Worm (Caenorhabditis elegans): ENCODE results near the gene nhr-134.
A peak's percentile ranks its signal among the peaks of the same experiment; 100 is the strongest.

nhr-134 gene

ce11 chrV:2233177-2233576 is 2.2 kb downstream of the nhr-134 start, which contains the start of gene nhr-96:
TSS of gene nhr-96 (plus strand) at chrV:2233477.
- TF ChIP-seq lin-39 (tag; optimal IDR thresholded peaks at IDR 0.05) (no peak), T20F7.1 (GFP tag; optimal IDR thresholded peaks at IDR 0.05) (no peak), attf-4 (tag; optimal IDR thresholded peaks at IDR 0.05) (no peak), ces-1 (GFP tag; optimal IDR thresholded peaks at IDR 0.05) (no peak), snpc-4 (tag; optimal IDR thresholded peaks at IDR 0.05) (no peak), ceh-82 (tag; optimal IDR thresholded peaks at IDR 0.05) (no peak), nhr-42 (GFP tag; IDR thresholded peaks at IDR 0.05) (no peak), fos-1 (tag; optimal IDR thresholded peaks at IDR 0.05) (no peak), ceh-44 (GFP tag; IDR thresholded peaks at IDR 0.05) (no peak), nhr-76 (tag; optimal IDR thresholded peaks at IDR 0.05) (no peak), lsy-2 (tag; optimal IDR thresholded peaks at IDR 0.05) (no peak)

DNA sequence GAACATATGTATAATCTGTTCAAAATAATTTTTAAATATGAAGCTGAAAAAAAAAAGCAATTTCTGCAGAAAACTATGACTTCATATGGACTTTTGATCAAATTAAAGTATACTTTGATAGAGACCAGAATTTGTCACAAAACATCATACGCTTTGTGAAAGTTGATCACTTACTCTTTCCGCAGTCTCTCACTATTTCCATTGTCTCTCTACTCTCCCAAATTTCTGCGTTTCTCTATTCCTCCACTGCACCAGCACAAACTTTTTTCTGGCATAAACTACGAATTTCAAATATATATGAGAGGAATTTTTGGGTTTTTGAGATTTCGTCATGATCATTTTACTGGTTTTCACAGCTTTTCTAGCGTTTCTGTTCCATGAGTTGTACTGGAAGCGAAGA is 4.8 kb downstream of the nhr-134 start, which contains the start of gene cyp-33C4:
cyp-33C4 (plus strand) TSS at position 293 of the 400 bp plus-strand sequence.
- TF ChIP-seq attf-4 (tag; optimal IDR thresholded peaks at IDR 0.05) (no peak), lin-29 (GFP tag; IDR thresholded peaks at IDR 0.05) (no peak), aha-1 (tag) (no peak), snpc-1.2 (GFP tag; IDR thresholded peaks at IDR 0.05) (no peak), hlh-30 (tag; optimal IDR thresholded peaks at IDR 0.05; ENCODE audit: insufficient read depth) (peak; percentile 32), mxl-3 (GFP tag; optimal IDR thresholded peaks at IDR 0.05) (no peak), rbr-2 (tag; optimal IDR thresholded peaks at IDR 0.05) (no peak), set-16 (GFP tag; IDR thresholded peaks at IDR 0.05) (no peak), spr-3 (GFP tag; optimal IDR thresholded peaks at IDR 0.05) (no peak), dpl-1 (GFP tag; optimal IDR thresholded peaks at IDR 0.05) (no peak), arid-1 (GFP tag; conservative IDR thresholded peaks at IDR 0.05) (no peak), dve-1 (tag; optimal IDR thresholded peaks at IDR 0.05; ENCODE audit: insufficient read depth) (peak; percentile 34), ztf-7 (tag; optimal IDR thresholded peaks at IDR 0.05) (no peak), nhr-48 (tag; optimal IDR thresholded peaks at IDR 0.05) (no peak), nhr-42 (GFP tag; IDR thresholded peaks at IDR 0.05) (no peak), vab-7 (GFP tag; IDR thresholded peaks at IDR 0.05) (no peak), R02D3.7 (tag; optimal IDR thresholded peaks at IDR 0.05) (no peak), Y5F2A.4 (GFP tag; optimal IDR thresholded peaks at IDR 0.05) (no peak), madf-5 (GFP tag; IDR thresholded peaks at IDR 0.05) (no peak), nhr-237 (tag; optimal IDR thresholded peaks at IDR 0.05) (no peak), tra-1 (GFP tag; IDR thresholded peaks at IDR 0.05) (no peak), cey-2 (tag; optimal IDR thresholded peaks at IDR 0.05; ENCODE audit: borderline replicate concordance, insufficient read depth) (no peak), mxl-2 (GFP tag; conservative IDR thresholded peaks at IDR 0.05) (no peak), Y48G9A.11 (GFP tag; IDR thresholded peaks at IDR 0.05) (no peak), sdz-12 (GFP tag; optimal IDR thresholded peaks at IDR 0.05) (no peak), nhr-77 (tag; optimal IDR thresholded peaks at IDR 0.05) (peak; percentile 14), snpc-4 (tag; optimal IDR thresholded peaks at IDR 0.05) (no peak), nhr-28 (tag; optimal IDR thresholded peaks at IDR 0.05) (peak; percentile 91), lin-39 (tag; optimal IDR thresholded peaks at IDR 0.05) (no peak), duxl-1 (tag; optimal IDR thresholded peaks at IDR 0.05; ENCODE audit: poor library complexity) (no peak), hlh-11 (tag; optimal IDR thresholded peaks at IDR 0.05) (peak; percentile 52), ZK337.2 (GFP tag; IDR thresholded peaks at IDR 0.05) (no peak), fos-1 (tag; optimal IDR thresholded peaks at IDR 0.05) (no peak), daf-16 (GFP tag; optimal IDR thresholded peaks at IDR 0.05) (no peak), daf-16 (tag; optimal IDR thresholded peaks at IDR 0.05) (peak; percentile 10), madf-9 (GFP tag; conservative IDR thresholded peaks at IDR 0.05) (no peak), php-3 (GFP tag; IDR thresholded peaks at IDR 0.05) (no peak), spr-1 (tag; optimal IDR thresholded peaks at IDR 0.05) (no peak), nhr-41 (GFP tag; IDR thresholded peaks at IDR 0.05) (no peak), dmd-6 (GFP tag; IDR thresholded peaks at IDR 0.05) (peak; percentile 75), zfp-3 (GFP tag; conservative IDR thresholded peaks at IDR 0.05) (no peak), ceh-44 (GFP tag; IDR thresholded peaks at IDR 0.05) (no peak), daf-19 (GFP tag; conservative IDR thresholded peaks at IDR 0.05) (no peak), lir-3 (tag; optimal IDR thresholded peaks at IDR 0.05) (no peak), F44E2.7 (GFP tag; IDR thresholded peaks at IDR 0.05) (no peak), ceh-82 (tag; optimal IDR thresholded peaks at IDR 0.05) (no peak)

Measured in whole organism, L4 larva.